Worm (Caenorhabditis elegans) whole organism, L4 larva: Measurements from ENCODE around the gene bra-1.

Source experiments
- ZK546.5 ChIP-seq, 2 experiments: sonication (generic microtip); optimal IDR thresholded peaks; 2 replicates each; lab custom pipeline; 2017; ENCODE audit warnings: missing biosample characterization in 2 of 2, missing genetic modification characterization in 2 of 2
- ceh-82 ChIP-seq: sonication (generic microtip); optimal IDR thresholded peaks from 2 replicates; lab custom pipeline; 2017; ENCODE audit warnings: missing biosample characterization, missing genetic modification characterization
- egl-27 ChIP-seq: sonication (generic microtip); optimal IDR thresholded peaks from 3 replicates; lab custom pipeline; 2017; ENCODE audit warnings: missing biosample characterization, missing genetic modification reagents, missing genetic modification characterization
- fkh-10 ChIP-seq: fragments of 150-350 bp; optimal IDR thresholded peaks from 2 replicates; lab custom pipeline; 2014; ENCODE audit warnings: missing biosample characterization, missing genetic modification reagents, missing genetic modification characterization
- lin-39 ChIP-seq: fragments of 150-350 bp; optimal IDR thresholded peaks from 2 replicates; lab custom pipeline; 2014; ENCODE audit warnings: missing biosample characterization, missing genetic modification reagents, missing genetic modification characterization
- mxl-2 ChIP-seq: fragments of 200-800 bp; sonication (Bioruptor generic); conservative IDR thresholded peaks from 2 replicates; pipeline ENCODE4 v1.3.6; 2022; ENCODE audit warnings: missing genetic modification reagents, missing genetic modification characterization, missing compliant biosample characterization
- nhr-102 ChIP-seq: sonication (generic microtip); optimal IDR thresholded peaks from 2 replicates; lab custom pipeline; 2016; ENCODE audit warnings: mild to moderate bottlenecking, missing genetic modification characterization, moderate library complexity, missing compliant biosample characterization
- nhr-77 ChIP-seq: fragments of 150-350 bp; optimal IDR thresholded peaks from 2 replicates; lab custom pipeline; 2014; ENCODE audit warnings: missing biosample characterization, missing genetic modification characterization
- pha-4 ChIP-seq, 2 experiments: fragments of 150-350 bp in 1 of 2; fragments of 200-800 bp in 1 of 2; sonication (Bioruptor generic) in 1 of 2; IDR thresholded peaks in 1 of 2; optimal IDR thresholded peaks in 1 of 2; 2 replicates each; pipeline versions ENCODE4 v1.3.6 to Lab custom; 2014 to 2022; ENCODE audit warnings: missing genetic modification characterization in 2 of 2, missing genetic modification reagents in 2 of 2, missing biosample characterization in 1 of 2, missing compliant biosample characterization in 1 of 2
- sdz-12 ChIP-seq: fragments of 200-800 bp; sonication (Bioruptor generic); optimal IDR thresholded peaks from 2 replicates; lab custom pipeline; 2018; ENCODE audit warnings: mild to moderate bottlenecking, missing genetic modification characterization, missing compliant biosample characterization
- ztf-11 ChIP-seq: fragments of 150-350 bp; optimal IDR thresholded peaks from 2 replicates; lab custom pipeline; 2014; ENCODE audit warnings: missing biosample characterization, missing genetic modification characterization

DNA sequence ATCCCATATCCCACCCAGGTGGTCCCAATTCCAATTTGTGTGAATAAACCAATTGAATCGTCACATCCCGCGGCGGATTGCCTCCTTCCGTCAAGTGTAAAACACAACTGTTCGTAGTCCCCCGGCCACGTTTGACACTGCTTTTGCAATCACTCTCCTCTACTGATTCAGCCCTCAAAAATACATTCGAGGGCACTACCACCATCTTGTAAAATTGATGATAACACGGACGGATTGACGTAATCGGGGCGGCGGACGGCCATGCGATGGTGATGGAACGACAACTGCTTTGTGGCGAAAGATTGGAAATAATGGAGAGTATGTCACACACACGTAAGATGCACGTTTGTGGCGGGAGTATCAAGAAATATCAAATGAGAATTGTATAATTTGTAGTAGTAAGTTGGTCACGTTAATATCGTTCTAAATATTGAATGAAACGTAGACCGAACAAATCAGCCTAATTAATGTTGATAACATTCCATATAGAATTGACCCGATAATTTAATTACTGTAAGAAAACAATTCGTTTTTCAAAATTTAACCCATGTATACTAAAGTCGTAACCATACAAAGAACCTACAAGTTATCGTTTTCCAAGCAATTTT, 40.2 kb downstream of the bra-1 start:
- TF ChIP-seq lin-39 (tag; lab: Kevin White, UChicago) (no peak), pha-4 (GFP tag; IDR thresholded peaks at IDR 0.05; lab: Robert Waterston, UW) (no peak), pha-4 (tag; optimal IDR thresholded peaks at IDR 0.05; lab: Kevin White, UChicago) (no peak), ceh-82 (tag; lab: Kevin White, UChicago) (no peak), nhr-77 (tag; lab: Kevin White, UChicago) (no peak), nhr-102 (no peak), ztf-11 (tag; lab: Kevin White, UChicago) (no peak), fkh-10 (GFP tag; lab: Kevin White, UChicago) (no peak), egl-27 (tag; lab: Kevin White, UChicago) (no peak), ZK546.5 (tag; optimal IDR thresholded peaks at IDR 0.05; lab: Kevin White, UChicago) (no peak), sdz-12 (GFP tag; lab: Kevin White, UChicago) (no peak), mxl-2 (GFP tag; lab: Robert Waterston, UW) (no peak)
